Worm (Caenorhabditis elegans): ENCODE data around the gene F55F3.4.
A peak's percentile ranks its signal among the peaks of the same experiment; 100 is the strongest.

The F55F3.4 gene

DNA sequence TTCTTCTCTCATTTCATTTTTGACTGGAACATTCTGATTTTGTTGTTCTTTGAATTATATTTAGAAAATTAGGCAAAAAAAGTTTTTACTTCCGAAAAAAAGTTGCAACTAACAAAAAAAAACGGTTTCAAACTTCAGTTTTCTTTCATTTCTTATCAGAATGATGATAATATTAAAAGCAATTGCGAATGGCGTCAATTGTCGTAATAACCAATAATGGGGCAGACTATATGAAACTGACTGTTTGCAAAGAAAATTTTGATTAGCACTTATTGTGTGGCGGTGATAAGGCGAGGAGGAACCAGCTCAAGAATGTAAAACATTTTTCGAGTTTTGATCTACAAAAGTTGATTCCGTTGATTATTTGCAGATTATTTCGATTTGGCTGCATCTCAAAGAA is 12.6 kb upstream of the F55F3.4 start:
- TF ChIP-seq ceh-30 (tag; optimal IDR thresholded peaks at IDR 0.05): no peak
- peak; percentile 65 for TF ChIP-seq elt-2 (tag; optimal IDR thresholded peaks at IDR 0.05)

DNA sequence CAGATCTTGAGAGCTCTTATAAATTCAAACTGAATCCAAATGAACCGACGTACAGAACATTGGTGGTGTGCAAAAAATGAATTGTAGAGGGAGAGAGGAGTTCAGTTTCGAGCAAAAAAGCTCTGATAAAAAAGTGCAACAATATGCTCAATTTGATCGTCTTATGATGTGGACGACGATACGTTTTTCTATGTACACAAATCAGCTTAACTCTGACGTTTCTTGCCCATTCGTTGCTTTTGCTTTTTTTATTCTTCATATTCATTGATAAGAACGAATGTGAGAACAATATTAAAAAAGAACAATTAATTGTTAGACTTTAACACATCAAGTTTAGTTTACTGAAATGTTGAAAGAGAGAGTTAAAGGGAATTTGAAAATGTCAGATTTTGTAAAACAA is 11.2 kb upstream of the F55F3.4 start:
- TF ChIP-seq ceh-48 (tag; optimal IDR thresholded peaks at IDR 0.05) (no peak), che-1 (tag; optimal IDR thresholded peaks at IDR 0.05) (no peak), sox-4 (tag; optimal IDR thresholded peaks at IDR 0.05) (no peak)

DNA sequence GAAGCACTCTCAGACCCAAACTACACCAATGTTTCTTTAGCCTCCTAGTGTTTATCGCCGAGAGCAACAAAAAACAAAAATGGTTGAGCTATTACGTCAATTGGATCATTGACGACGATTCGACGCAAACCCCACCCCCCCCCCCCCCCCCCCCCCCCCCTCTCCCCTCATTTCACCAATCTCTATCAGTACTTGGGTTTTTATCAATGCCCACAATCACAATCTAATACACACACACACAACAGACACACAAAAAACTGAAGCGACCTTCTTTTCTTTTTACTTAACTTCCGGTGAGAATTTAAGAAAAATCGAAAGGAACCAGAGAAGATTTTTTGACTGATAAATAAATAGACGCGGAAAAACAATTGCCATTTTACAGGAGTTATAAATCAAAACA is 9.9 kb upstream of the F55F3.4 start:
- no peak for TF ChIP-seq sdc-2 (tag; optimal IDR thresholded peaks at IDR 0.05)
- TF ChIP-seq mec-3 (tag; optimal IDR thresholded peaks at IDR 0.05; ENCODE audit: borderline replicate concordance): no peak
- no peak for TF ChIP-seq che-1 (tag; optimal IDR thresholded peaks at IDR 0.05)
- no peak for TF ChIP-seq ceh-30 (tag; optimal IDR thresholded peaks at IDR 0.05)
- TF ChIP-seq elt-4 (tag; optimal IDR thresholded peaks at IDR 0.05): no peak
- no peak for TF ChIP-seq lin-11 (tag; optimal IDR thresholded peaks at IDR 0.05)
- no peak for TF ChIP-seq hlh-30 (tag; optimal IDR thresholded peaks at IDR 0.05; ENCODE audit: insufficient read depth)
- TF ChIP-seq fkh-6 (tag; optimal IDR thresholded peaks at IDR 0.05): no peak
- no peak for TF ChIP-seq ets-4 (tag; optimal IDR thresholded peaks at IDR 0.05)
- no peak for TF ChIP-seq ahr-1 (tag; optimal IDR thresholded peaks at IDR 0.05)
- TF ChIP-seq pax-1 (tag; optimal IDR thresholded peaks at IDR 0.05): no peak
- TF ChIP-seq pha-4 (tag; optimal IDR thresholded peaks at IDR 0.05): no peak
- no peak for TF ChIP-seq hlh-6 (tag; optimal IDR thresholded peaks at IDR 0.05)
- TF ChIP-seq odd-2 (tag; optimal IDR thresholded peaks at IDR 0.05): no peak
- TF ChIP-seq zip-5 (tag; optimal IDR thresholded peaks at IDR 0.05): no peak
- TF ChIP-seq elt-2 (tag; optimal IDR thresholded peaks at IDR 0.05): no peak

DNA sequence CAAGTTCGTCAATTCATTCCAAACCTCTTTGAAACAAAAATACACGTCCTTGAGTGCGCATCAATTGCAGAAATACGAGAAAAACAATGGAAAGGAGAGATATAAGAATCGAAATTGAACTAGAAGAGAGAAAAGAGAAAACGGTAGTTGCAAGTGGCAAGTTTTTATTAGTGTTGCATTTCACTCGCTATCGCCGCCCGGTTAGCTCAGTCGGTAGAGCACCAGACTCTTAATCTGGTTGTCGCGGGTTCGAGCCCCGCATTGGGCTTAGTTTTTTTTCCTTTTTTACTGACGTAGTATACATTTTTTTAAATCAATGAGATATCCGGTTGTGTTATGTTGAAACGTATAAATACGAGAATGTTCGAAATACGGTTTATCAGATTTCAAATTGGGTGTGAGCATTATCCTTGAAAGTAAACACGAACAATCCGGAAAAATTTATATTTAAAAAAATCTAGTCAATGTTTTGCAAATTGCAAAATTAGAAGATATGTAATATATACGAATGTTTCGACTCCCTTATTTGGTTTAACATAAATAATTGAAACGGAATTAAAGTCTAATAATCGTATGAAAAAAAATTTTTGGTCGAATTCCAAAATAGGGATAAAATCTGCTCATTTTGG is 3.8 kb upstream of the F55F3.4 start:
- TF ChIP-seq madf-2 (tag; optimal IDR thresholded peaks at IDR 0.05) (peak; percentile 11), dve-1 (tag; optimal IDR thresholded peaks at IDR 0.05) (peak; percentile 36), ceh-22 (tag; optimal IDR thresholded peaks at IDR 0.05) (no peak), pat-9 (tag; optimal IDR thresholded peaks at IDR 0.05) (peak; percentile 21), elt-2 (tag; optimal IDR thresholded peaks at IDR 0.05) (no peak), zip-5 (tag; optimal IDR thresholded peaks at IDR 0.05) (peak; percentile 7), hlh-15 (tag; optimal IDR thresholded peaks at IDR 0.05) (peak; percentile 4), ceh-18 (tag; optimal IDR thresholded peaks at IDR 0.05) (no peak), ref-2 (tag; optimal IDR thresholded peaks at IDR 0.05) (no peak), T23F11.4 (GFP tag; optimal IDR thresholded peaks at IDR 0.05) (no peak), ahr-1 (tag; optimal IDR thresholded peaks at IDR 0.05) (no peak), gmeb-2 (tag; optimal IDR thresholded peaks at IDR 0.05) (peak; percentile 43), tbx-2 (tag; optimal IDR thresholded peaks at IDR 0.05) (no peak), ceh-34 (tag; optimal IDR thresholded peaks at IDR 0.05) (no peak), K02D7.2 (tag; optimal IDR thresholded peaks at IDR 0.05) (no peak), ceh-6 (GFP tag; optimal IDR thresholded peaks at IDR 0.05) (no peak), ceh-24 (tag; optimal IDR thresholded peaks at IDR 0.05) (no peak), Y22D7AL.16 (tag; optimal IDR thresholded peaks at IDR 0.05) (peak; percentile 26), pag-3 (tag; optimal IDR thresholded peaks at IDR 0.05; ENCODE audit: borderline replicate concordance) (no peak), che-1 (tag; optimal IDR thresholded peaks at IDR 0.05) (peak; percentile 32), C38D4.7 (GFP tag; optimal IDR thresholded peaks at IDR 0.05) (no peak), fax-1 (tag; optimal IDR thresholded peaks at IDR 0.05) (peak; percentile 4), C08G9.2 (tag; optimal IDR thresholded peaks at IDR 0.05) (no peak), nhr-232 (tag; optimal IDR thresholded peaks at IDR 0.05) (peak; percentile 1), fkh-6 (tag; optimal IDR thresholded peaks at IDR 0.05) (peak; percentile 14), ceh-48 (tag; optimal IDR thresholded peaks at IDR 0.05) (no peak), ceh-14 (tag; optimal IDR thresholded peaks at IDR 0.05) (peak; percentile 37), elt-4 (tag; optimal IDR thresholded peaks at IDR 0.05) (no peak), ttx-3 (tag; optimal IDR thresholded peaks at IDR 0.05) (peak; percentile 9), odd-2 (tag; optimal IDR thresholded peaks at IDR 0.05) (no peak), F13H6.1 (tag; optimal IDR thresholded peaks at IDR 0.05) (no peak), hlh-30 (tag; optimal IDR thresholded peaks at IDR 0.05; ENCODE audit: insufficient read depth) (no peak), mec-3 (tag; optimal IDR thresholded peaks at IDR 0.05; ENCODE audit: borderline replicate concordance) (no peak), ceh-45 (GFP tag; IDR thresholded peaks at IDR 0.05) (peak; percentile 40; the same call in 1 of the 2 replicates), sox-2 (GFP tag; IDR thresholded peaks at IDR 0.05) (no peak)
